Fruit fly (Drosophila melanogaster): ENCODE data around the gene Acer.

Gene Acer

DNA sequence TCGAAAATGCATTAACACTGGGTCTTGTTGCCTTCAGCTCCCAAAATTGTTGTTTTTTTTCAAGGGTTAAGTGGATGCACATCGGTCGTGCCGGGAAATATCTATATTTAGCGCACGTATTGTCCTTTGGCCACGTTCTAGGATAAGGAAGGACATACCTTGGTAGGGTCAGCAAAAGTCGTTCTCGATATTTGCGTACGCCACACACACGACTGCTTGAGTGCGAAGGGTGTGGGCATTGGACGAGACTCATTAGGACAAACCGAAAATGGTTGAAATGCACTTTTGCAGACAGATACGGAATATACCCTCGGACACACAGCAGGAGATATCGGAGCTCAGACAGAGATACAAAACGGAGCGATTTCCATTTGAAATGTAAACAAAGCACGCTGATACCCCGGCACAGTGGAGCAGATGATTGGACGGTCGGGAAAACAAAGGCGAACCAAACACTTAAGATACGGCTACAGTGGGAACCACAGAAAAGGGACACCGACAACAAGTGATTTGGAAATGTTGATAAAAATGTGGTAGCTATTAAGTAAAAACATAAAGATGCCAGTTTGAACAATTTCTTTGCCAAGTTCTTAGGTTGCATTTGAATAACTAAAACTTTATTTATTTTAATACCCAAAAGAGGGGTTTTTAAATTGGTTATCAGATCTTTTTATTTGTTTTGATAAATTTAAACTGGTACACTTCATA lies 23.8 kb downstream of the Acer start (continued):
- TF ChIP-seq CG14667 (GFP tag; IDR thresholded peaks at IDR 0.05) (no peak), CG9215 (GFP tag; IDR thresholded peaks at IDR 0.05) (no peak), B-H1 (GFP tag; IDR thresholded peaks at IDR 0.05) (no peak), ATbp (GFP tag; optimal IDR thresholded peaks at IDR 0.05) (no peak), CG18476 (GFP tag; optimal IDR thresholded peaks at IDR 0.05) (no peak), Fer3 (tag; optimal IDR thresholded peaks at IDR 0.05) (no peak), ind (GFP tag; optimal IDR thresholded peaks at IDR 0.05) (no peak), CG15479 (GFP tag; optimal IDR thresholded peaks at IDR 0.05) (peak; percentile 87), CrebB (tag; optimal IDR thresholded peaks at IDR 0.05) (no peak), Lpt (GFP tag; optimal IDR thresholded peaks at IDR 0.05) (no peak), Sin3A (optimal IDR thresholded peaks at IDR 0.05) (no peak), croc (GFP tag; conservative IDR thresholded peaks at IDR 0.05) (no peak), sd (tag; optimal IDR thresholded peaks at IDR 0.05) (no peak), CG31365 (tag; optimal IDR thresholded peaks at IDR 0.05) (no peak), CG17385 (GFP tag; optimal IDR thresholded peaks at IDR 0.05) (no peak), CG13894 (tag; optimal IDR thresholded peaks at IDR 0.05) (no peak), CG12744 (GFP tag; optimal IDR thresholded peaks at IDR 0.05) (no peak), CG15011 (GFP tag; optimal IDR thresholded peaks at IDR 0.05) (no peak), CG4404 (GFP tag; IDR thresholded peaks at IDR 0.05) (no peak), CG43689 (GFP tag; IDR thresholded peaks at IDR 0.05) (no peak), CG6854 (GFP tag; optimal IDR thresholded peaks at IDR 0.05) (no peak), Sox102F (GFP tag; optimal IDR thresholded peaks at IDR 0.05) (peak; percentile 6), Ptx1 (GFP tag; IDR thresholded peaks at IDR 0.05) (no peak), toy (GFP tag; IDR thresholded peaks at IDR 0.05) (no peak), Tbp (GFP tag; optimal IDR thresholded peaks at IDR 0.05) (no peak), jumu (GFP tag; optimal IDR thresholded peaks at IDR 0.05) (no peak), pb (GFP tag; optimal IDR thresholded peaks at IDR 0.05) (no peak), CG4282 (GFP tag; optimal IDR thresholded peaks at IDR 0.05) (peak; percentile 49), Ets97D (GFP tag; optimal IDR thresholded peaks at IDR 0.05) (no peak), dimm (GFP tag; IDR thresholded peaks at IDR 0.05) (no peak), CG11723 (GFP tag; optimal IDR thresholded peaks at IDR 0.05) (no peak), Nf-YC (tag; optimal IDR thresholded peaks at IDR 0.05) (no peak), PHDP (tag; optimal IDR thresholded peaks at IDR 0.05) (no peak), inv (GFP tag; IDR thresholded peaks at IDR 0.05; ENCODE audit: partially characterized antibody) (no peak), ken (GFP tag; IDR thresholded peaks at IDR 0.05) (no peak), NK7.1 (GFP tag; optimal IDR thresholded peaks at IDR 0.05) (no peak), ato (GFP tag; IDR thresholded peaks at IDR 0.05; ENCODE audit: partially characterized antibody) (no peak), Oli (tag; optimal IDR thresholded peaks at IDR 0.05) (peak; percentile 1), CG3726 (GFP tag; IDR thresholded peaks at IDR 0.05) (no peak), schlank (tag; optimal IDR thresholded peaks at IDR 0.05) (no peak), tna (GFP tag; IDR thresholded peaks at IDR 0.05; ENCODE audit: partially characterized antibody) (no peak), CG17361 (GFP tag; IDR thresholded peaks at IDR 0.05) (0 out of 3 replicates have a peak, but pooled peaks have one; percentile 12), gem (tag; optimal IDR thresholded peaks at IDR 0.05) (peak; percentile 12), z (GFP tag; IDR thresholded peaks at IDR 0.05) (0 out of 3 replicates have a peak, but pooled peaks have one; percentile 12), CG10565 (GFP tag; optimal IDR thresholded peaks at IDR 0.05) (no peak), CG12942 (GFP tag; optimal IDR thresholded peaks at IDR 0.05) (no peak), Aef1 (GFP tag; IDR thresholded peaks at IDR 0.05) (no peak), jigr1 (GFP tag; IDR thresholded peaks at IDR 0.05) (no peak), Elba2 (GFP tag; optimal IDR thresholded peaks at IDR 0.05) (no peak), Ssrp (tag; optimal IDR thresholded peaks at IDR 0.05) (no peak), ac (GFP tag; optimal IDR thresholded peaks at IDR 0.05) (peak; percentile 14)
